Worm (Caenorhabditis elegans) whole organism, midembryonic: ENCODE data around the gene C17F4.7.

ENCODE experiments used
- T22C8.4 ChIP-seq: fragments of 200-800 bp; sonication (Bioruptor generic); IDR thresholded peaks from 2 replicates; pipeline ENCODE4 v1.3.6; 2022; ENCODE audit warnings: missing genetic modification characterization, missing compliant biosample characterization
- cog-1 ChIP-seq: sonication (generic microtip); optimal IDR thresholded peaks from 2 replicates; lab custom pipeline; 2016; ENCODE audit warnings: missing genetic modification characterization, missing compliant biosample characterization
- flt-1 ChIP-seq: fragments of 200-800 bp; sonication (Bioruptor generic); IDR thresholded peaks from 2 replicates; pipeline ENCODE4 v1.3.6; 2022; ENCODE audit warnings: missing genetic modification characterization, missing compliant biosample characterization
- klf-2 ChIP-seq: fragments of 200-800 bp; sonication (Bioruptor generic); conservative IDR thresholded peaks from 2 replicates; pipeline ENCODE4 v1.3.6; 2022; ENCODE audit warnings: missing genetic modification reagents, missing genetic modification characterization, missing compliant biosample characterization
- med-1 ChIP-seq: sonication (generic microtip); optimal IDR thresholded peaks from 2 replicates; lab custom pipeline; 2017; ENCODE audit warnings: missing genetic modification characterization, mild to moderate bottlenecking, missing compliant biosample characterization, antibody characterized with exemption, missing genetic modification reagents; ENCODE audit not compliant: insufficient read depth
- ref-1 ChIP-seq: fragments of 200-800 bp; sonication (Bioruptor generic); conservative IDR thresholded peaks from 2 replicates; pipeline ENCODE4 v1.3.6; 2022; ENCODE audit warnings: missing genetic modification reagents, missing genetic modification characterization, missing compliant biosample characterization
- tab-1 ChIP-seq: fragments of 200-800 bp; sonication (Bioruptor generic); IDR thresholded peaks from 2 replicates; pipeline ENCODE4 v1.3.6; 2022; ENCODE audit warnings: missing genetic modification characterization, missing compliant biosample characterization
- ztf-23 ChIP-seq: fragments of 200-800 bp; sonication (Bioruptor generic); IDR thresholded peaks from 2 replicates; pipeline ENCODE4 v1.3.6; 2022; ENCODE audit warnings: missing genetic modification reagents, missing genetic modification characterization, missing compliant biosample characterization
- ztf-29 ChIP-seq: fragments of 200-800 bp; sonication (Bioruptor generic); IDR thresholded peaks from 2 replicates; pipeline ENCODE4 v1.3.6; 2022; ENCODE audit warnings: missing genetic modification reagents, missing genetic modification characterization, missing compliant biosample characterization

ce11 chrII:3249406-3249805, 3.6 kb upstream of the C17F4.7 start, which contains the start of gene clec-124:
- TF ChIP-seq T22C8.4, result no peak
- TF ChIP-seq ztf-23 (GFP tag; lab: Robert Waterston, UW), result no peak
- TF ChIP-seq ref-1 (GFP tag; lab: Robert Waterston, UW), result no peak
- no peak for TF ChIP-seq flt-1 (GFP tag; lab: Robert Waterston, UW)
- no peak for TF ChIP-seq cog-1
- TF ChIP-seq ztf-29 (GFP tag; lab: Robert Waterston, UW), result no peak
- TF ChIP-seq med-1 (GFP tag; lab: Kevin White, UChicago), result no peak
- no peak for TF ChIP-seq klf-2 (GFP tag; lab: Robert Waterston, UW)
- TF ChIP-seq tab-1 (GFP tag; lab: Robert Waterston, UW), result no peak
